Worm (Caenorhabditis elegans): ENCODE measurements around the gene F19D8.2.

ce11 chrX:13875913-13876312 is 41.7 kb downstream of the F19D8.2 start:
- TF ChIP-seq nhr-11 (tag; optimal IDR thresholded peaks at IDR 0.05), result no peak
- TF ChIP-seq unc-62 (GFP tag; optimal IDR thresholded peaks at IDR 0.05), result no peak
- no peak for TF ChIP-seq lin-13 (GFP tag; optimal IDR thresholded peaks at IDR 0.05)
- no peak for TF ChIP-seq mdl-1 (tag; optimal IDR thresholded peaks at IDR 0.05)
- no peak for TF ChIP-seq xbp-1 (tag; optimal IDR thresholded peaks at IDR 0.05)
- TF ChIP-seq unc-86 (tag; optimal IDR thresholded peaks at IDR 0.05), result no peak
